Worm (Caenorhabditis elegans) whole organism, L4 larva: Measurements from ENCODE around the gene F54E7.6.

Experiments used
- F26F4.8 ChIP-seq: fragments of 200-800 bp; sonication (Bioruptor generic); conservative IDR thresholded peaks from 2 replicates; pipeline ENCODE4 v1.3.6; 2022; ENCODE audit warnings: missing genetic modification characterization, missing compliant biosample characterization
- F37D6.2 ChIP-seq: sonication (generic microtip); optimal IDR thresholded peaks from 2 replicates; lab custom pipeline; 2016; ENCODE audit warnings: mild to moderate bottlenecking, missing genetic modification characterization, missing compliant biosample characterization
- ceh-44 ChIP-seq: fragments of 200-800 bp; sonication (Bioruptor generic); IDR thresholded peaks from 2 replicates; pipeline ENCODE4 v1.3.6; 2022; ENCODE audit warnings: missing genetic modification reagents, missing genetic modification characterization, missing compliant biosample characterization
- dpl-1 ChIP-seq: fragments of 150-350 bp; optimal IDR thresholded peaks from 2 replicates; lab custom pipeline; 2014; ENCODE audit warnings: missing biosample characterization, missing genetic modification reagents, missing genetic modification characterization
- egl-27 ChIP-seq: sonication (generic microtip); optimal IDR thresholded peaks from 3 replicates; lab custom pipeline; 2017; ENCODE audit warnings: missing biosample characterization, missing genetic modification reagents, missing genetic modification characterization
- lsy-2 ChIP-seq, 2 experiments: fragments of 150-350 bp in 1 of 2; sonication (generic microtip) in 1 of 2; optimal IDR thresholded peaks; 2 replicates each; lab custom pipeline; 2014 to 2017; ENCODE audit warnings: missing biosample characterization in 2 of 2, missing genetic modification characterization in 2 of 2
- mdl-1 ChIP-seq, 2 experiments: fragments of 150-350 bp in 1 of 2; sonication (generic microtip) in 1 of 2; optimal IDR thresholded peaks; 2 replicates each; lab custom pipeline; 2014 to 2017; ENCODE audit warnings: missing biosample characterization in 2 of 2, missing genetic modification characterization in 2 of 2
- mep-1 ChIP-seq: fragments of 150-350 bp; sonication (generic microtip); optimal IDR thresholded peaks from 3 replicates; lab custom pipeline; 2014; ENCODE audit warnings: missing biosample characterization, missing genetic modification characterization
- nhr-28 ChIP-seq: fragments of 150-350 bp; optimal IDR thresholded peaks from 2 replicates; lab custom pipeline; 2014; ENCODE audit warnings: missing biosample characterization, missing genetic modification characterization
- php-3 ChIP-seq: fragments of 200-800 bp; sonication (Bioruptor generic); IDR thresholded peaks from 2 replicates; pipeline ENCODE4 v1.3.6; 2022; ENCODE audit warnings: missing genetic modification reagents, missing genetic modification characterization, missing compliant biosample characterization
- tag-97 ChIP-seq: fragments of 200-800 bp; sonication (Bioruptor generic); IDR thresholded peaks from 2 replicates; pipeline ENCODE4 v1.3.6; 2022; ENCODE audit warnings: missing genetic modification characterization, missing compliant biosample characterization
- unc-62 ChIP-seq, 3 experiments: fragments of 150-350 bp in 1 of 3; sonication (generic microtip); optimal IDR thresholded peaks in 2 of 3; peaks in 1 of 3; 1 replicate in 1 of 3; 2 replicates in 2 of 3; lab custom pipeline; 2014 to 2017; ENCODE audit warnings: missing biosample characterization in 3 of 3, missing genetic modification characterization in 3 of 3, missing genetic modification reagents in 3 of 3, missing genotype in 1 of 3

ce11 chrIII:5623418-5623817, 37.5 kb downstream of the F54E7.6 start:
- TF ChIP-seq unc-62 (GFP tag; optimal IDR thresholded peaks at IDR 0.05 in 1 of 2; lab: Kevin White, UChicago) (no peak), unc-62 (tag; optimal IDR thresholded peaks at IDR 0.05; lab: Kevin White, UChicago) (no peak), ceh-44 (no peak), php-3 (GFP tag; lab: Robert Waterston, UW) (no peak), mdl-1 (tag; optimal IDR thresholded peaks at IDR 0.05; lab: Kevin White, UChicago) (peak in 1 of 2 experiments; percentile 58), tag-97 (no peak), mep-1 (tag; lab: Kevin White, UChicago) (no peak), nhr-28 (no peak), egl-27 (tag; lab: Kevin White, UChicago) (no peak), dpl-1 (GFP tag; lab: Kevin White, UChicago) (no peak), lsy-2 (tag; optimal IDR thresholded peaks at IDR 0.05; lab: Kevin White, UChicago) (peak in 1 of 2 experiments; percentile 39), F37D6.2 (no peak), F26F4.8 (GFP tag; lab: Robert Waterston, UW) (no peak)
